Fruit fly (Drosophila melanogaster): ENCODE results near the gene CG11975.

DNA sequence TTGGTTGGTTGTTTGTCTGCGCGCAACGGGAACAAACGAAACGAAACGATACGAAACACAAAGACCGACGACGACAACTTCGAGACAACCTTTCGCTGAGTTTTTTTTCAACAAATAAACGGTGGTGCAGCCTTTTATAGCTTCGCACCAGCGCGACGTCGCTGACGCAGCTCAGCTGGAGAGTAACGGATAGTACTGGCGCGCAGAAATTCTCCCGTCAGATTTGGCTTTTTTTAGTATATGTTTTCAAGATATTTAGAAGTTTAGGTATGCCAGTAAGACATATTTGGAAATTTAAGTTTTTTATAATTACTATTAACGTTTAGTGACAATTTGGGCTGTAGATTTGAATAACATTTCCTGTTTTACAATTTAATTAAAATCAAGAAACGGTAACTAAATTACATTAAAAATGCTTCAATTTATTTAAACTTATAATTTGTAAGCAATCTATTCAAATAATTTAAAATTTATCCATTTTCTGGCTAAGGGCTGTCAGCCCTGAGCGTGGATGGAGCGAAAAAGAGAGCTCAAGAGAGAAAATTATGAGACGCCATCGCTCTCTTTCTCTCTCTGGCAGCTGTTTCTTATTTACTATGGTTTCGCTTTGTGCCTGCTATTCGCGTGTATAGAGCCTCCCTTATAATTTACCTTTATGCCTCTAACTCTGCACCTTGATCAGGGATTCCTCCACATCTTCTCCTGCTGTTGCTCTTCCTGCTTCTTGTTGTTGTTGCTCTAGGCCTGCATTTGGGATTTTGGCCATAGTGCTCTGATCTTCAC, 40.8 kb downstream of the CG11975 start:
- TF ChIP-seq CG8478 (optimal IDR thresholded peaks at IDR 0.05): no peak
- no peak for TF ChIP-seq CTCF (optimal IDR thresholded peaks at IDR 0.05)
